Worm (Caenorhabditis elegans) whole organism, L2 larva: ENCODE measurements around the gene R08C7.8.
A peak's percentile ranks its signal among the peaks of the same experiment; 100 is the strongest.

ENCODE experiments used
- R02D3.7 ChIP-seq: fragments of 150-350 bp; optimal IDR thresholded peaks from 2 replicates; lab custom pipeline; 2014; ENCODE audit warnings: missing biosample characterization, missing genetic modification characterization
- fos-1 ChIP-seq: fragments of 150-350 bp; optimal IDR thresholded peaks from 2 replicates; lab custom pipeline; 2014; ENCODE audit warnings: missing biosample characterization, missing genetic modification characterization
- lin-13 ChIP-seq: fragments of 150-350 bp; optimal IDR thresholded peaks from 2 replicates; lab custom pipeline; 2014; ENCODE audit warnings: missing biosample characterization, missing genetic modification reagents, missing genetic modification characterization
- lin-39 ChIP-seq: fragments of 150-350 bp; optimal IDR thresholded peaks from 2 replicates; lab custom pipeline; 2014; ENCODE audit warnings: missing biosample characterization, missing genetic modification reagents, missing genetic modification characterization
- lsy-2 ChIP-seq, 2 experiments: fragments of 150-350 bp in 1 of 2; sonication (generic microtip) in 1 of 2; optimal IDR thresholded peaks; 2 replicates each; lab custom pipeline; 2014 to 2017; ENCODE audit warnings: missing biosample characterization in 2 of 2, missing genetic modification characterization in 2 of 2
- nhr-12 ChIP-seq: fragments of 150-350 bp; optimal IDR thresholded peaks from 2 replicates; lab custom pipeline; 2014; ENCODE audit warnings: missing biosample characterization, missing genetic modification characterization
- nhr-6 ChIP-seq: fragments of 150-350 bp; optimal IDR thresholded peaks from 2 replicates; lab custom pipeline; 2014; ENCODE audit warnings: missing biosample characterization, missing genetic modification characterization
- skn-1 ChIP-seq: sonication (generic microtip); optimal IDR thresholded peaks from 2 replicates; lab custom pipeline; 2017; ENCODE audit warnings: missing biosample characterization, missing genetic modification characterization
- snpc-4 ChIP-seq: fragments of 150-350 bp; optimal IDR thresholded peaks from 2 replicates; lab custom pipeline; 2014; ENCODE audit warnings: missing biosample characterization, missing genetic modification characterization
- ztf-4 ChIP-seq: fragments of 150-350 bp; optimal IDR thresholded peaks from 2 replicates; lab custom pipeline; 2014; ENCODE audit warnings: missing biosample characterization, missing genetic modification characterization

- TF ChIP-seq snpc-4 (tag; lab: Kevin White, UChicago) (no peak), nhr-6 (tag; lab: Kevin White, UChicago) (no peak), lsy-2 (tag; optimal IDR thresholded peaks at IDR 0.05; lab: Kevin White, UChicago) (peak in 1 of 2 experiments; percentile 37), lin-13 (GFP tag; lab: Kevin White, UChicago) (peak; percentile 47), nhr-12 (tag; lab: Kevin White, UChicago) (no peak), skn-1 (tag; lab: Kevin White, UChicago) (no peak), ztf-4 (tag; lab: Kevin White, UChicago) (peak; percentile 2), R02D3.7 (tag; lab: Kevin White, UChicago) (no peak), lin-39 (no peak), fos-1 (tag; lab: Kevin White, UChicago) (no peak)
Observed at ce11 chrIV:4468046-4468727, 33.8 kb upstream of the R08C7.8 start.
